Worm (Caenorhabditis elegans): ENCODE results near the gene pigt-1.

DNA sequence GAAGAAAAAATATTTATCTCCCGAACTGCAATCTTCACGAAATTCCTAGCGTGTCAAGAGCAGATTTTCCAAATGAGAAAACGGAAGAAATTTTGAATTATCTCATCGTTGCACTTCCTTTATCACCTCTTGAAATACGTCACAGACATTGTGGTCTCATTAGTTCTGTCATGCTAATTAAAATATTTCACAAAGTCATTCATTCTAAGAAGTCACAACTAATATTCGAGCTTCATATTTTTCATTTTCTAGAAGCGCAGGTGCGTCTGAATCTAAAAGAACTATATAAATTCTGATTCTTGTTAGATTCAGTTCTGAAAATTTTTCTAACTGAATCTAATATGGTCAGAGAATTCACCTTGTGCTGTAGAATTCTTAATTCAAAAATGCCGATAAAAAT is 11.4 kb downstream of the pigt-1 start:
- TF ChIP-seq hsf-1 (GFP tag; IDR thresholded peaks at IDR 0.05) (no peak), nhr-90 (tag; optimal IDR thresholded peaks at IDR 0.05) (no peak), snpc-4 (GFP tag; optimal IDR thresholded peaks at IDR 0.05) (no peak), snpc-4 (tag; optimal IDR thresholded peaks at IDR 0.05) (no peak), sea-2 (GFP tag; IDR thresholded peaks at IDR 0.05) (no peak), nhr-120 (GFP tag; IDR thresholded peaks at IDR 0.05) (no peak), T26A5.8 (tag; optimal IDR thresholded peaks at IDR 0.05) (no peak), ama-1 (optimal IDR thresholded peaks at IDR 0.05) (no peak), ama-1 (GFP tag; optimal IDR thresholded peaks at IDR 0.05) (no peak), sptf-2 (GFP tag; optimal IDR thresholded peaks at IDR 0.05) (no peak), lsy-27 (tag; optimal IDR thresholded peaks at IDR 0.05; ENCODE audit: borderline replicate concordance, insufficient read depth) (no peak), dpff-1 (tag; optimal IDR thresholded peaks at IDR 0.05) (no peak), Y56A3A.18 (GFP tag; IDR thresholded peaks at IDR 0.05) (no peak)
